Worm (Caenorhabditis elegans) whole organism, late embryonic: ENCODE data around the gene C09F12.3.

Experiments used
- ama-1 ChIP-seq: fragments of 150-350 bp; optimal IDR thresholded peaks from 2 replicates; lab custom pipeline; 2014
- ceh-9 ChIP-seq: sonication (generic microtip); optimal IDR thresholded peaks from 2 replicates; lab custom pipeline; 2016; ENCODE audit warnings: mild to moderate bottlenecking, missing genetic modification characterization, inconsistent platforms, missing compliant biosample characterization
- elt-2 ChIP-seq: sonication (generic microtip); optimal IDR thresholded peaks from 2 replicates; lab custom pipeline; 2016; ENCODE audit warnings: missing genetic modification reagents, missing genetic modification characterization, missing compliant biosample characterization

DNA sequence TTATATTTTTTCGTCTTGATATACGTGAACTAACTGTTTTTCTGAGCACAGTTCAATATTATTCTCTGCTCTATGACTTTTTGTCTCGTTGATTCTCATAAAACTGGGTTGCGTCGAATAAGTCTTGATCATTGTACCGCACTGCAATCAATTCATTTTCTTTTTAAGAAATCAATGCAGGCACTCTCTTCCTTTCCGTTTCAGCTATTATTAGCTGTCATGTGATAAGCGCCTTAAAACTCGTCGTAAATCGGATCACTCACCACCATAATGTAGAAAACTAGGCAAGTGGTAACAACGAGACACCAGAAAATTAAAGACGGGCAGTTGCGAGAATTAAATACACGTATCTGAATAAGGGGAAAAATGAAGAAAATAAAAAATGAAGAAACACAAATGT lies 35.3 kb downstream of the C09F12.3 start:
- no peak for TF ChIP-seq ama-1 (lab: Kevin White, UChicago)
- no peak for TF ChIP-seq elt-2
- TF ChIP-seq ceh-9 (tag; lab: Kevin White, UChicago): no peak
